Fruit fly (Drosophila melanogaster) whole organism, embryonic: ENCODE results near the gene Ctr1A.

Experiments used
- Antp ChIP-seq: fragments of 200-800 bp; sonication (Bioruptor generic); optimal IDR thresholded peaks from 3 replicates; lab custom pipeline; 2016; ENCODE audit warnings: missing biosample characterization, missing genetic modification characterization
- Bdp1 ChIP-seq: fragments of 200-800 bp; sonication (Bioruptor generic); optimal IDR thresholded peaks from 3 replicates; lab custom pipeline; 2016; ENCODE audit warnings: missing biosample characterization, missing genetic modification characterization
- C15 ChIP-seq: fragments of 200-800 bp; sonication (Bioruptor generic); IDR thresholded peaks from 3 replicates; pipeline ENCODE4 v1.3.6; 2022; ENCODE audit warnings: missing biosample characterization, missing genetic modification characterization
- CG11504 ChIP-seq: fragments of 200-800 bp; sonication (Bioruptor generic); optimal IDR thresholded peaks from 3 replicates; lab custom pipeline; 2019; ENCODE audit warnings: missing biosample characterization, mild to moderate bottlenecking, missing genetic modification characterization, moderate library complexity
- CG11560 ChIP-seq: fragments of 200-800 bp; sonication (Bioruptor generic); IDR thresholded peaks from 3 replicates; pipeline ENCODE4 v1.3.6; 2022; ENCODE audit warnings: missing biosample characterization, missing genetic modification characterization
- CG11723 ChIP-seq: fragments of 200-800 bp; sonication (Bioruptor generic); optimal IDR thresholded peaks from 2 replicates; lab custom pipeline; 2017; ENCODE audit warnings: missing biosample characterization, mild to moderate bottlenecking, missing genetic modification characterization
- CG12299 ChIP-seq: fragments of 200-800 bp; sonication (Bioruptor generic); optimal IDR thresholded peaks from 2 replicates; lab custom pipeline; 2018; ENCODE audit warnings: missing biosample characterization, mild to moderate bottlenecking, missing genetic modification characterization
- CG12942 ChIP-seq: fragments of 200-800 bp; sonication (Bioruptor generic); optimal IDR thresholded peaks from 3 replicates; lab custom pipeline; 2016; ENCODE audit warnings: missing biosample characterization, missing genetic modification characterization
- CG13775 ChIP-seq: fragments of 200-800 bp; sonication (Bioruptor generic); optimal IDR thresholded peaks from 3 replicates; lab custom pipeline; 2017; ENCODE audit warnings: missing biosample characterization, mild to moderate bottlenecking, missing genetic modification characterization
- CG13894 ChIP-seq: fragments of 200-800 bp; sonication (Bioruptor generic); optimal IDR thresholded peaks from 3 replicates; lab custom pipeline; 2018; ENCODE audit warnings: missing biosample characterization, mild to moderate bottlenecking, missing genetic modification characterization, moderate library complexity
- CG15696 ChIP-seq: fragments of 200-800 bp; sonication (Bioruptor generic); optimal IDR thresholded peaks from 2 replicates; lab custom pipeline; 2019; ENCODE audit warnings: missing biosample characterization, mild to moderate bottlenecking, missing genetic modification characterization, moderate library complexity
- CG1647 ChIP-seq: fragments of 200-800 bp; sonication (Bioruptor generic); optimal IDR thresholded peaks from 3 replicates; lab custom pipeline; 2016; ENCODE audit warnings: missing biosample characterization, missing genetic modification characterization
- CG16813 ChIP-seq: fragments of 200-800 bp; sonication (Bioruptor generic); IDR thresholded peaks from 3 replicates; pipeline ENCODE4 v1.3.6; 2022; ENCODE audit warnings: missing biosample characterization, missing genetic modification characterization; ENCODE audit not compliant: partially characterized antibody
- CG16863 ChIP-seq: fragments of 200-800 bp; sonication (Bioruptor generic); optimal IDR thresholded peaks from 3 replicates; lab custom pipeline; 2016; ENCODE audit warnings: missing biosample characterization, missing genetic modification characterization
- CG17912 ChIP-seq: fragments of 200-800 bp; sonication (Bioruptor generic); optimal IDR thresholded peaks from 2 replicates; lab custom pipeline; 2018; ENCODE audit warnings: missing biosample characterization, mild to moderate bottlenecking, missing genetic modification characterization
- CG18262 ChIP-seq: fragments of 200-800 bp; optimal IDR thresholded peaks from 3 replicates; lab custom pipeline; 2019; ENCODE audit warnings: missing biosample characterization, mild to moderate bottlenecking, missing genetic modification characterization, moderate library complexity
- CG3847 ChIP-seq: fragments of 200-800 bp; sonication (Bioruptor generic); IDR thresholded peaks from 2 replicates; pipeline ENCODE4 v1.3.6; 2022; ENCODE audit warnings: missing biosample characterization, missing genetic modification characterization
- CG4617 ChIP-seq: fragments of 200-800 bp; sonication (Bioruptor generic); optimal IDR thresholded peaks from 3 replicates; lab custom pipeline; 2016; ENCODE audit warnings: missing biosample characterization, missing genetic modification characterization, borderline replicate concordance
- CG6654 ChIP-seq: fragments of 200-800 bp; sonication (Bioruptor generic); optimal IDR thresholded peaks from 2 replicates; lab custom pipeline; 2017; ENCODE audit warnings: missing biosample characterization, mild to moderate bottlenecking, missing genetic modification characterization
- CG7786 ChIP-seq: fragments of 200-800 bp; sonication (Bioruptor generic); optimal IDR thresholded peaks from 2 replicates; lab custom pipeline; 2016; ENCODE audit warnings: missing biosample characterization, missing genetic modification characterization
- CG8388 ChIP-seq: fragments of 200-800 bp; sonication (Bioruptor generic); optimal IDR thresholded peaks from 2 replicates; lab custom pipeline; 2019; ENCODE audit warnings: missing biosample characterization, mild to moderate bottlenecking, missing genetic modification characterization, moderate library complexity
- Chrac-16 ChIP-seq: fragments of 200-800 bp; sonication (Bioruptor generic); optimal IDR thresholded peaks from 3 replicates; lab custom pipeline; 2016; ENCODE audit warnings: missing biosample characterization, missing genetic modification characterization
- CrebB ChIP-seq: fragments of 200-800 bp; sonication (Bioruptor generic); optimal IDR thresholded peaks from 3 replicates; lab custom pipeline; 2018; ENCODE audit warnings: missing biosample characterization, mild to moderate bottlenecking, missing genetic modification characterization
- Dip3 ChIP-seq: fragments of 200-800 bp; sonication (Bioruptor generic); optimal IDR thresholded peaks from 3 replicates; lab custom pipeline; 2016; ENCODE audit warnings: missing biosample characterization, missing genetic modification characterization
- ERR ChIP-seq: fragments of 200-800 bp; sonication (Bioruptor generic); optimal IDR thresholded peaks from 2 replicates; lab custom pipeline; 2016; ENCODE audit warnings: missing biosample characterization, missing genetic modification characterization
- Gug ChIP-seq: fragments of 200-800 bp; sonication (Bioruptor generic); IDR thresholded peaks from 4 replicates; pipeline ENCODE4 v1.3.6; 2022; ENCODE audit warnings: missing biosample characterization, missing genetic modification characterization
- HLHmδ ChIP-seq: fragments of 200-800 bp; sonication (Bioruptor generic); optimal IDR thresholded peaks from 2 replicates; lab custom pipeline; 2018; ENCODE audit warnings: missing biosample characterization, mild to moderate bottlenecking, missing genetic modification characterization, moderate library complexity
- MESR4 ChIP-seq: fragments of 200-800 bp; sonication (Bioruptor generic); optimal IDR thresholded peaks from 2 replicates; lab custom pipeline; 2018; ENCODE audit warnings: missing biosample characterization, mild to moderate bottlenecking, missing genetic modification characterization, moderate library complexity
- Oaz ChIP-seq: fragments of 200-800 bp; sonication (Bioruptor generic); IDR thresholded peaks from 2 replicates; pipeline ENCODE4 v1.3.6; 2022; ENCODE audit warnings: missing biosample characterization, missing genetic modification characterization
- PHDP ChIP-seq: fragments of 200-800 bp; sonication (Bioruptor generic); optimal IDR thresholded peaks from 3 replicates; lab custom pipeline; 2018; ENCODE audit warnings: missing biosample characterization, mild to moderate bottlenecking, missing genetic modification characterization, moderate library complexity
- Xrp1 ChIP-seq: fragments of 200-800 bp; sonication (Bioruptor generic); IDR thresholded peaks from 2 replicates; pipeline ENCODE4 v1.3.6; 2022; ENCODE audit warnings: missing biosample characterization, missing genetic modification characterization
- ara ChIP-seq: fragments of 200-800 bp; sonication (Bioruptor generic); IDR thresholded peaks from 2 replicates; pipeline ENCODE4 v1.3.6; 2022; ENCODE audit warnings: missing biosample characterization, missing genetic modification characterization
- bbx ChIP-seq: fragments of 200-800 bp; sonication (Bioruptor generic); IDR thresholded peaks from 2 replicates; pipeline ENCODE4 v1.3.6; 2022; ENCODE audit warnings: missing biosample characterization, missing genetic modification characterization; ENCODE audit not compliant: partially characterized antibody
- cas ChIP-seq: fragments of 200-800 bp; sonication (Bioruptor generic); IDR thresholded peaks from 2 replicates; pipeline ENCODE4 v1.3.6; 2022; ENCODE audit warnings: missing biosample characterization, missing genetic modification characterization
- crc ChIP-seq: fragments of 200-800 bp; sonication (Bioruptor generic); optimal IDR thresholded peaks from 2 replicates; lab custom pipeline; 2016; ENCODE audit warnings: missing biosample characterization, missing genetic modification characterization
- croc ChIP-seq: fragments of 200-800 bp; sonication (Bioruptor generic); conservative IDR thresholded peaks from 3 replicates; pipeline ENCODE4 v1.3.6; 2022; ENCODE audit warnings: missing biosample characterization, missing genetic modification characterization
- ewg ChIP-seq: fragments of 200-800 bp; sonication (Bioruptor generic); optimal IDR thresholded peaks from 3 replicates; lab custom pipeline; 2017; ENCODE audit warnings: mild to moderate bottlenecking, missing biosample characterization, missing genetic modification reagents, missing genetic modification characterization
- gce ChIP-seq: fragments of 200-800 bp; sonication (Bioruptor generic); IDR thresholded peaks from 3 replicates; pipeline ENCODE4 v1.3.6; 2022; ENCODE audit warnings: missing biosample characterization, missing genetic modification characterization
- gcm2 ChIP-seq: fragments of 200-800 bp; sonication (Bioruptor generic); optimal IDR thresholded peaks from 2 replicates; lab custom pipeline; 2016; ENCODE audit warnings: missing biosample characterization, missing genetic modification characterization
- grau ChIP-seq: fragments of 200-800 bp; optimal IDR thresholded peaks from 3 replicates; lab custom pipeline; 2019; ENCODE audit warnings: missing biosample characterization, mild to moderate bottlenecking, missing genetic modification characterization, moderate library complexity
- gsb ChIP-seq: fragments of 200-800 bp; sonication (Bioruptor generic); IDR thresholded peaks from 2 replicates; pipeline ENCODE4 v1.3.6; 2022; ENCODE audit warnings: missing biosample characterization, missing genetic modification characterization
- gt ChIP-seq: fragments of 200-800 bp; sonication (Bioruptor generic); IDR thresholded peaks from 2 replicates; pipeline ENCODE4 v1.3.6; 2022; ENCODE audit warnings: missing biosample characterization, missing genetic modification characterization
- her ChIP-seq: fragments of 200-800 bp; sonication (Bioruptor generic); optimal IDR thresholded peaks from 2 replicates; lab custom pipeline; 2016; ENCODE audit warnings: missing biosample characterization, missing genetic modification characterization
- kay ChIP-seq: fragments of 200-800 bp; sonication (Bioruptor generic); optimal IDR thresholded peaks from 2 replicates; lab custom pipeline; 2016; ENCODE audit warnings: missing biosample characterization, missing genetic modification characterization
- kni ChIP-seq: fragments of 200-800 bp; sonication (Bioruptor generic); optimal IDR thresholded peaks from 3 replicates; lab custom pipeline; 2017; ENCODE audit warnings: mild to moderate bottlenecking, missing biosample characterization, missing genetic modification reagents, missing genetic modification characterization
- nom ChIP-seq: fragments of 200-800 bp; sonication (Bioruptor generic); optimal IDR thresholded peaks from 2 replicates; lab custom pipeline; 2017; ENCODE audit warnings: missing biosample characterization, missing genetic modification characterization, mild to moderate bottlenecking, moderate library complexity, missing genetic modification reagents
- oc ChIP-seq: fragments of 200-800 bp; sonication (Bioruptor generic); optimal IDR thresholded peaks from 2 replicates; lab custom pipeline; 2018; ENCODE audit warnings: missing biosample characterization, mild to moderate bottlenecking, missing genetic modification characterization, moderate library complexity
- slp2 ChIP-seq: fragments of 200-800 bp; sonication (Bioruptor generic); optimal IDR thresholded peaks from 2 replicates; lab custom pipeline; 2016; ENCODE audit warnings: missing biosample characterization, missing genetic modification characterization
- tap ChIP-seq: fragments of 200-800 bp; optimal IDR thresholded peaks from 3 replicates; lab custom pipeline; 2019; ENCODE audit warnings: missing biosample characterization, mild to moderate bottlenecking, missing genetic modification characterization, moderate library complexity
- wor ChIP-seq: fragments of 200-800 bp; sonication (Bioruptor generic); IDR thresholded peaks from 2 replicates; pipeline ENCODE4 v1.3.6; 2022; ENCODE audit warnings: missing biosample characterization, missing genetic modification characterization
- yki ChIP-seq: fragments of >200 bp; optimal IDR thresholded peaks from 3 replicates; lab custom pipeline; 2018

Gene Ctr1A

DNA sequence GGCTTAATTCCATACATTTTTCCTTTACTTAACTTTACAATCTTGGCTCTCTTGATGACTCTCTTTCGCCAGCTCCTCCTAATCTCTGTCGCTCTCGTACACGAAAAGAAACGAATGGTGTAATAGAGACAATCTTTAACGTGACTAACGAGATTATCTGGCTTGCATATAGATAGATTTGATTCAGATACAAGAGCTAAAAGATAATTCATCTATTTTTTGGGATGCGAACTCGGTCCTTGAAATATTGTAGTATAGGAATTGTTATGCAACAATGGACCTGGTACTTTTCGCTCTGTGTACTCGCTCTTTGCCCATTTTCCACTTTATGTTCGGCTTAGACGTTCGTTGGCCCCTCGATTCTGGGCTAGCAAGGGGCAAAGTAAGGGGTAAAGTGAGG is 49.8 kb downstream of the Ctr1A start (continued):
- TF ChIP-seq CG7786 (GFP tag; lab: Kevin White, UChicago) (peak; percentile 83), CG11723 (GFP tag; lab: Kevin White, UChicago) (peak; percentile 58), ewg (GFP tag; lab: Kevin White, UChicago) (peak; percentile 62), CrebB (tag; lab: Kevin White, UChicago) (peak; percentile 82), MESR4 (GFP tag; lab: Kevin White, UChicago) (peak; percentile 15), cas (no peak), tap (tag; lab: Kevin White, UChicago) (peak; percentile 78), Oaz (GFP tag; lab: Robert Waterston, UW) (0 out of 2 replicates have a peak, but pooled peaks have one; percentile 12), CG17912 (GFP tag; lab: Kevin White, UChicago) (no peak), HLHmδ (GFP tag; lab: Kevin White, UChicago) (no peak), oc (peak; percentile 87), gt (no peak), CG16813 (no peak), CG8388 (GFP tag; lab: Kevin White, UChicago) (peak; percentile 74), Gug (GFP tag; lab: Robert Waterston, UW) (peak; percentile 53; the same call in 3 of the 4 replicates), CG6654 (GFP tag; lab: Kevin White, UChicago) (peak; percentile 31), bbx (no peak), kay (peak; percentile 68), Antp (GFP tag; lab: Kevin White, UChicago) (peak; percentile 84), Chrac-16 (peak; percentile 69), Xrp1 (GFP tag; lab: Robert Waterston, UW) (peak; percentile 81), wor (GFP tag; lab: Robert Waterston, UW) (no peak; the same call in 1 of the 2 replicates), CG13775 (GFP tag; lab: Kevin White, UChicago) (peak; percentile 65), grau (tag; lab: Kevin White, UChicago) (peak; percentile 84), crc (GFP tag; lab: Kevin White, UChicago) (peak; percentile 61), PHDP (tag; lab: Kevin White, UChicago) (peak; percentile 87), ERR (GFP tag; lab: Kevin White, UChicago) (peak; percentile 65), nom (GFP tag; lab: Kevin White, UChicago) (peak; percentile 41), gsb (no peak), CG3847 (peak; percentile 64), her (GFP tag; lab: Kevin White, UChicago) (peak; percentile 80), CG18262 (tag; lab: Kevin White, UChicago) (peak; percentile 83), gcm2 (GFP tag; lab: Kevin White, UChicago) (peak; percentile 54), C15 (GFP tag; lab: Robert Waterston, UW) (0 out of 3 replicates have a peak, but pooled peaks have one; percentile 39), CG16863 (GFP tag; lab: Kevin White, UChicago) (peak; percentile 82), CG13894 (tag; lab: Kevin White, UChicago) (peak; percentile 79), ara (GFP tag; lab: Robert Waterston, UW) (peak; percentile 71), croc (GFP tag; lab: Robert Waterston, UW) (peak; percentile 60; the same call in 2 of the 3 replicates), CG15696 (tag; lab: Kevin White, UChicago) (peak; percentile 32), CG11504 (peak; percentile 87), slp2 (GFP tag; lab: Kevin White, UChicago) (peak; percentile 82), kni (GFP tag; lab: Kevin White, UChicago) (no peak), CG12299 (tag; lab: Kevin White, UChicago) (peak; percentile 64), CG4617 (peak; percentile 26), Bdp1 (GFP tag; lab: Kevin White, UChicago) (peak; percentile 57), yki (lab: Kevin White, UChicago) (no peak), Dip3 (peak; percentile 66), gce (peak; percentile 71; the same call in 1 of the 3 replicates), CG11560 (tag; lab: Robert Waterston, UW) (peak; percentile 27; the same call in 1 of the 3 replicates), CG1647 (peak; percentile 50), CG12942 (GFP tag; lab: Kevin White, UChicago) (peak; percentile 49)
